Worm (Caenorhabditis elegans): ENCODE results near the gene H38K22.7.
A peak's percentile ranks its signal among the peaks of the same experiment; 100 is the strongest.

The H38K22.7 gene

DNA sequence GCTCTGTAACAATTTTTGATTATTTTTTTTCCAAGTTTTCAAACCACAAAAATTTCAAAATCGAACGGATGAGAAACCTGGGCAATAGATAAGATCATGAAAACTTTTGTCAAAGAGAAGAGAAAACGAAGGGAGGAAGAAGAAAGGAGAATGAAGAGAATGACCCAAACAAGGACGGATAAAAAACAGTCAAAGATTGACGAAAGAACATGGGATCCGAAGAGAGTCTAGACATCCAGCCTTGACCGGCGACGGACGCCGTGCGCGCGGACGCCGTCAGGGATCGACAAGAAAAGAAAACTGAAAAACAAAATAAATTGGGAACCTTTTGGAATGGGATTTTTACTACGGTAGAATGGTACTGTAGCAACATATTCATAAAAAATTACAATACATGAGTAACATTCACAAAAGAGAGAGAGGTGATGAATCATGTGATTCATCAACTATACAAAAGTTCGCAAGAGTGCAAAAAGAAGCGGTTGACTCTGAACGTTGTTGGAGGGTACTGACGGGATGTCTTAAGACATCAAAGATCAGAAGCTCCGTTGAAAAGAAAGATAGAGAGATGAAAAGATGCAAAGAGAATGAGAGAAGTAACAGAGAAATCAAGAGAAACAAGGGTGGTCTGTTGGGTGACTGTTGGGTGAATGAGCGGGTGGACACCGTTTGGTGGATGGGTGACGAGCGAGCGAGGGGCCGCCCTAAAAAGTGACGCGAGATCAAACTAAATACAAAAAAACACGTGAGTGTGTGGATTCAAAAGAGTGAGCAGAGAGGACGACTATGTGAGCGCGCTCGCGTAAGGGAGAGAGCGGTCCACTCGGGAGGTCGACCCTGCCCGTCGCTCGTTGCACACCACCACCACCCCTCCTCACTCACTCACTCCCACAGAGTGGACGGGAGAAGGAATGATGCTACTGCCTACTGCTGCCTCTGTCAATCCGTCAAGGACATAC, 41.0 kb upstream of the H38K22.7 start, which contains the start of gene sup-26 (continued):
- TF ChIP-seq lin-35 (GFP tag; optimal IDR thresholded peaks at IDR 0.05) (peak in 1 of 2 experiments; percentile 45), fkh-4 (tag; optimal IDR thresholded peaks at IDR 0.05; ENCODE audit: borderline replicate concordance) (no peak), irx-1 (tag; optimal IDR thresholded peaks at IDR 0.05) (no peak), ces-1 (GFP tag; optimal IDR thresholded peaks at IDR 0.05) (no peak), tlp-1 (tag; optimal IDR thresholded peaks at IDR 0.05) (no peak), hlh-4 (tag; optimal IDR thresholded peaks at IDR 0.05) (no peak), nhr-77 (tag; optimal IDR thresholded peaks at IDR 0.05) (no peak), ceh-90 (tag; optimal IDR thresholded peaks at IDR 0.05) (no peak), sup-37 (GFP tag; optimal IDR thresholded peaks at IDR 0.05) (peak; percentile 19), nhr-47 (tag; optimal IDR thresholded peaks at IDR 0.05) (peak; percentile 32), Y116A8C.19 (tag; optimal IDR thresholded peaks at IDR 0.05; ENCODE audit: borderline replicate concordance) (no peak), alr-1 (tag; optimal IDR thresholded peaks at IDR 0.05; ENCODE audit: borderline replicate concordance) (no peak), unc-62 (GFP tag; optimal IDR thresholded peaks at IDR 0.05) (no peak), unc-98 (GFP tag; IDR thresholded peaks at IDR 0.05) (no peak), nhr-85 (tag) (peak; percentile 90), fkh-8 (tag; optimal IDR thresholded peaks at IDR 0.05) (no peak), tbx-2 (tag; optimal IDR thresholded peaks at IDR 0.05) (peak; percentile 40), nhr-237 (tag; optimal IDR thresholded peaks at IDR 0.05) (no peak), mep-1 (tag; optimal IDR thresholded peaks at IDR 0.05) (peak; percentile 30), sox-4 (tag; optimal IDR thresholded peaks at IDR 0.05) (peak; percentile 0), lin-15B (tag; optimal IDR thresholded peaks at IDR 0.05) (no peak), dpl-1 (GFP tag; optimal IDR thresholded peaks at IDR 0.05) (no peak), aha-1 (tag; optimal IDR thresholded peaks at IDR 0.05) (no peak), sptf-1 (tag; optimal IDR thresholded peaks at IDR 0.05) (no peak), ceh-82 (tag; optimal IDR thresholded peaks at IDR 0.05) (peak in 1 of 3 experiments; percentile 3), mef-2 (tag; optimal IDR thresholded peaks at IDR 0.05) (no peak), grh-1 (GFP tag; IDR thresholded peaks at IDR 0.05) (0 out of 2 replicates have a peak, but pooled peaks have one; percentile 3), egl-27 (tag; optimal IDR thresholded peaks at IDR 0.05) (no peak), skn-1 (tag; optimal IDR thresholded peaks at IDR 0.05) (no peak), ztf-11 (tag; optimal IDR thresholded peaks at IDR 0.05) (peak in 1 of 2 experiments; percentile 62), lsy-2 (tag; optimal IDR thresholded peaks at IDR 0.05) (peak in 1 of 2 experiments; percentile 36), nhr-71 (tag; optimal IDR thresholded peaks at IDR 0.05) (peak; percentile 68), xbp-1 (tag; optimal IDR thresholded peaks at IDR 0.05) (peak; percentile 17), snu-23 (GFP tag; optimal IDR thresholded peaks at IDR 0.05) (peak; percentile 43), zip-4 (GFP tag; optimal IDR thresholded peaks at IDR 0.05) (peak; percentile 13), pax-3 (tag; optimal IDR thresholded peaks at IDR 0.05) (no peak), F16B12.6 (tag; optimal IDR thresholded peaks at IDR 0.05) (no peak), unc-86 (tag; optimal IDR thresholded peaks at IDR 0.05) (peak; percentile 9), efl-1 (optimal IDR thresholded peaks at IDR 0.05) (no peak), efl-1 (GFP tag; optimal IDR thresholded peaks at IDR 0.05 in 1 of 2) (peak in 1 of 2 experiments; percentile 91), vab-15 (tag; optimal IDR thresholded peaks at IDR 0.05) (no peak), elt-3 (tag; optimal IDR thresholded peaks at IDR 0.05) (peak in 1 of 6 experiments; percentile 29), pag-3 (tag; optimal IDR thresholded peaks at IDR 0.05; ENCODE audit: borderline replicate concordance, insufficient read depth) (no peak), hlh-17 (GFP tag; optimal IDR thresholded peaks at IDR 0.05; ENCODE audit: borderline replicate concordance) (no peak), lir-3 (tag; optimal IDR thresholded peaks at IDR 0.05; ENCODE audit: poor library complexity) (no peak)
